Fruit fly (Drosophila melanogaster) whole organism, embryonic: Measurements from ENCODE around the gene Gr5a.
A peak's percentile ranks its signal among the peaks of the same experiment; 100 is the strongest.

ENCODE experiments used
- CG10209 ChIP-seq: fragments of 200-800 bp; sonication (Bioruptor generic); optimal IDR thresholded peaks from 3 replicates; lab custom pipeline; 2017; ENCODE audit warnings: missing biosample characterization, mild to moderate bottlenecking, missing genetic modification characterization, missing genetic modification reagents
- CG10274 ChIP-seq: fragments of 200-800 bp; sonication (Bioruptor generic); optimal IDR thresholded peaks from 3 replicates; lab custom pipeline; 2017; ENCODE audit warnings: missing biosample characterization, mild to moderate bottlenecking, missing genetic modification characterization
- CG11695 ChIP-seq: fragments of 200-800 bp; sonication (Bioruptor generic); IDR thresholded peaks from 3 replicates; pipeline ENCODE4 v1.3.6; 2022; ENCODE audit warnings: missing biosample characterization, missing genetic modification characterization
- CG12942 ChIP-seq: fragments of 200-800 bp; sonication (Bioruptor generic); optimal IDR thresholded peaks from 3 replicates; lab custom pipeline; 2016; ENCODE audit warnings: missing biosample characterization, missing genetic modification characterization
- CG14667 ChIP-seq: fragments of 200-800 bp; sonication (Bioruptor generic); IDR thresholded peaks from 2 replicates; pipeline ENCODE4 v1.3.6; 2022; ENCODE audit warnings: missing biosample characterization, missing genetic modification characterization
- CG1529 ChIP-seq: fragments of 200-800 bp; sonication (Bioruptor generic); optimal IDR thresholded peaks from 3 replicates; lab custom pipeline; 2018; ENCODE audit warnings: missing biosample characterization, missing genetic modification characterization
- CG17568 ChIP-seq: fragments of 200-800 bp; sonication (Bioruptor generic); optimal IDR thresholded peaks from 2 replicates; lab custom pipeline; 2018; ENCODE audit warnings: missing biosample characterization, mild to moderate bottlenecking, missing genetic modification characterization, moderate library complexity
- CG17829 ChIP-seq: fragments of 200-800 bp; optimal IDR thresholded peaks from 2 replicates; lab custom pipeline; 2019; ENCODE audit warnings: missing biosample characterization, mild to moderate bottlenecking, missing genetic modification characterization, moderate library complexity
- CG18476 ChIP-seq: fragments of 200-800 bp; sonication (Bioruptor generic); optimal IDR thresholded peaks from 2 replicates; lab custom pipeline; 2016; ENCODE audit warnings: missing biosample characterization, mild to moderate bottlenecking, missing genetic modification characterization
- CG18619 ChIP-seq: fragments of 200-800 bp; sonication (Bioruptor generic); optimal IDR thresholded peaks from 3 replicates; lab custom pipeline; 2017; ENCODE audit warnings: missing biosample characterization, mild to moderate bottlenecking, missing genetic modification characterization
- CG2889 ChIP-seq: fragments of 200-800 bp; sonication (Bioruptor generic); IDR thresholded peaks from 3 replicates; pipeline ENCODE4 v1.3.6; 2022; ENCODE audit warnings: missing biosample characterization, missing genetic modification characterization
- CG32532 ChIP-seq: fragments of 200-800 bp; sonication (Bioruptor generic); IDR thresholded peaks from 2 replicates; pipeline ENCODE4 v1.3.6; 2022; ENCODE audit warnings: missing biosample characterization, missing genetic modification characterization
- CG4707 ChIP-seq: fragments of 200-800 bp; sonication (Bioruptor generic); optimal IDR thresholded peaks from 2 replicates; lab custom pipeline; 2018; ENCODE audit warnings: missing biosample characterization, mild to moderate bottlenecking, missing genetic modification characterization, moderate library complexity
- CG8388 ChIP-seq: fragments of 200-800 bp; sonication (Bioruptor generic); optimal IDR thresholded peaks from 2 replicates; lab custom pipeline; 2019; ENCODE audit warnings: missing biosample characterization, mild to moderate bottlenecking, missing genetic modification characterization, moderate library complexity
- CkIIα-i1 ChIP-seq: fragments of 200-800 bp; sonication (Bioruptor generic); IDR thresholded peaks from 2 replicates; pipeline ENCODE4 v1.3.6; 2022; ENCODE audit warnings: missing biosample characterization, missing genetic modification characterization
- Ets97D ChIP-seq: fragments of 200-800 bp; sonication (Bioruptor generic); optimal IDR thresholded peaks from 3 replicates; lab custom pipeline; 2016; ENCODE audit warnings: missing biosample characterization, missing genetic modification characterization
- Hey ChIP-seq: fragments of 200-800 bp; sonication (Bioruptor generic); optimal IDR thresholded peaks from 3 replicates; lab custom pipeline; 2018; ENCODE audit warnings: missing biosample characterization, mild to moderate bottlenecking, missing genetic modification characterization
- HmgZ ChIP-seq: fragments of 200-800 bp; sonication (Bioruptor generic); optimal IDR thresholded peaks from 2 replicates; lab custom pipeline; 2018; ENCODE audit warnings: missing biosample characterization, mild to moderate bottlenecking, missing genetic modification characterization
- Hmr ChIP-seq: fragments of 200-800 bp; sonication (Bioruptor generic); optimal IDR thresholded peaks from 3 replicates; lab custom pipeline; 2017; ENCODE audit warnings: mild to moderate bottlenecking, missing biosample characterization, missing genetic modification reagents, missing genetic modification characterization
- Hr39 ChIP-seq: fragments of >200 bp; optimal IDR thresholded peaks from 2 replicates; lab custom pipeline; 2017
- Nf-YB ChIP-seq: fragments of 200-800 bp; sonication (Bioruptor generic); optimal IDR thresholded peaks from 3 replicates; lab custom pipeline; 2019; ENCODE audit warnings: missing biosample characterization, mild to moderate bottlenecking, missing genetic modification characterization, moderate library complexity
- Ravus ChIP-seq: fragments of 200-800 bp; sonication (Bioruptor generic); IDR thresholded peaks from 2 replicates; pipeline ENCODE4 v1.3.6; 2022; ENCODE audit warnings: missing biosample characterization, missing genetic modification characterization
- Scr ChIP-seq: fragments of 200-800 bp; sonication (Bioruptor generic); IDR thresholded peaks from 2 replicates; pipeline ENCODE4 v1.3.6; 2022; ENCODE audit warnings: missing biosample characterization, missing genetic modification characterization; ENCODE audit not compliant: partially characterized antibody
- Ssrp ChIP-seq: fragments of 200-800 bp; sonication (Bioruptor generic); optimal IDR thresholded peaks from 2 replicates; lab custom pipeline; 2018; ENCODE audit warnings: missing biosample characterization, mild to moderate bottlenecking, missing genetic modification characterization, moderate library complexity
- az2 ChIP-seq: fragments of 200-800 bp; sonication (Bioruptor generic); optimal IDR thresholded peaks from 3 replicates; lab custom pipeline; 2016; ENCODE audit warnings: missing biosample characterization, missing genetic modification characterization
- br ChIP-seq: fragments of >200 bp; optimal IDR thresholded peaks from 2 replicates; lab custom pipeline; 2017
- chm ChIP-seq: fragments of 200-800 bp; sonication (Bioruptor generic); IDR thresholded peaks from 2 replicates; pipeline ENCODE4 v1.3.6; 2022; ENCODE audit warnings: missing biosample characterization, missing genetic modification characterization
- ci ChIP-seq: fragments of 200-800 bp; sonication (Bioruptor generic); IDR thresholded peaks from 3 replicates; pipeline ENCODE4 v1.3.6; 2022; ENCODE audit warnings: missing biosample characterization, missing genetic modification characterization
- crol ChIP-seq: fragments of 200-800 bp; sonication (Bioruptor generic); IDR thresholded peaks from 2 replicates; pipeline ENCODE4 v1.3.6; 2022; ENCODE audit warnings: missing biosample characterization, missing genetic modification characterization
- ham ChIP-seq: fragments of 200-800 bp; sonication (Bioruptor generic); IDR thresholded peaks from 2 replicates; pipeline ENCODE4 v1.3.6; 2022; ENCODE audit warnings: missing biosample characterization, missing genetic modification characterization
- nmo ChIP-seq: fragments of 200-800 bp; sonication (Bioruptor generic); optimal IDR thresholded peaks from 2 replicates; lab custom pipeline; 2018; ENCODE audit warnings: missing biosample characterization, mild to moderate bottlenecking, missing genetic modification characterization, moderate library complexity
- onecut ChIP-seq: fragments of 200-800 bp; sonication (Bioruptor generic); IDR thresholded peaks from 2 replicates; pipeline ENCODE4 v1.3.6; 2022; ENCODE audit warnings: missing biosample characterization, missing genetic modification characterization
- org-1 ChIP-seq: fragments of 200-800 bp; sonication (Bioruptor generic); optimal IDR thresholded peaks from 2 replicates; lab custom pipeline; 2017; ENCODE audit warnings: missing biosample characterization, missing genetic modification characterization
- pnt ChIP-seq: fragments of 200-800 bp; sonication (Bioruptor generic); optimal IDR thresholded peaks from 3 replicates; lab custom pipeline; 2016; ENCODE audit warnings: missing biosample characterization, missing genetic modification characterization
- sens ChIP-seq: fragments of 200-800 bp; sonication (Bioruptor generic); peaks from one replicate; lab custom pipeline; 2016; ENCODE audit warnings: missing biosample characterization, missing genetic modification characterization
- shn ChIP-seq: fragments of 200-800 bp; sonication (Bioruptor generic); optimal IDR thresholded peaks from 3 replicates; lab custom pipeline; 2016; ENCODE audit warnings: missing biosample characterization, missing genetic modification characterization
- slou ChIP-seq: fragments of 200-800 bp; sonication (Bioruptor generic); optimal IDR thresholded peaks from 3 replicates; lab custom pipeline; 2016; ENCODE audit warnings: missing biosample characterization, missing genetic modification characterization
- sr ChIP-seq: fragments of 200-800 bp; sonication (Bioruptor generic); IDR thresholded peaks from 3 replicates; pipeline ENCODE4 v1.3.6; 2022; ENCODE audit warnings: missing biosample characterization, missing genetic modification characterization
- toy ChIP-seq: fragments of 200-800 bp; sonication (Bioruptor generic); IDR thresholded peaks from 2 replicates; pipeline ENCODE4 v1.3.6; 2022; ENCODE audit warnings: missing biosample characterization, missing genetic modification characterization
- trh ChIP-seq: fragments of 200-800 bp; sonication (Bioruptor generic); optimal IDR thresholded peaks from 2 replicates; lab custom pipeline; 2016; ENCODE audit warnings: missing biosample characterization, missing genetic modification characterization
- tup ChIP-seq: fragments of 200-800 bp; sonication (Bioruptor generic); optimal IDR thresholded peaks from 2 replicates; lab custom pipeline; 2016; ENCODE audit warnings: missing biosample characterization, mild to moderate bottlenecking, missing genetic modification characterization, moderate library complexity
- unc-4 ChIP-seq: fragments of 200-800 bp; sonication (Bioruptor generic); IDR thresholded peaks from 2 replicates; pipeline ENCODE4 v1.3.6; 2022; ENCODE audit warnings: missing biosample characterization, missing genetic modification characterization; ENCODE audit not compliant: partially characterized antibody
- unpg ChIP-seq: fragments of 200-800 bp; sonication (Bioruptor generic); optimal IDR thresholded peaks from 3 replicates; lab custom pipeline; 2018; ENCODE audit warnings: missing biosample characterization, mild to moderate bottlenecking, missing genetic modification characterization, moderate library complexity
- yki ChIP-seq: fragments of >200 bp; optimal IDR thresholded peaks from 3 replicates; lab custom pipeline; 2018
- zfh1 ChIP-seq: fragments of 200-800 bp; sonication (Bioruptor generic); IDR thresholded peaks from 3 replicates; pipeline ENCODE4 v1.3.6; 2022; ENCODE audit warnings: missing biosample characterization, missing genetic modification characterization

The Gr5a gene

DNA sequence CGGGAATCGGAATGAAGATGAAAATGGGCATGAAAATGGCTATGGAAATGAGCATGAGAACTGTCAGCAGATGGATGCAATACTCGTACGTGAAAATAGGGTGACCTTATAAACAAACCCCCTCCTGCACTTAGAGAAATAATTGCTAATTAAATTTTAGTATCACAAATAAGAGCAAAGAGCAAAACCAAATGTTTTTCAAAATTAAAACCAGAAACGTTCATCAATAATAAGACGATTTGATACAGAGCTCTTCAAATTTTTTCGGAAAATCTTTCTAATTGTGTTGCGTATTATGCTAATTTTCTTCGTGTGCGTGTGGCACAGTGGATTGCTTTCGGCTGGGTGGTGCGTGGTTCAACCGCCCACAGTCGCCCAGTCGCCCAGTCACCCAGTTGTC is 34.2 kb upstream of the Gr5a start (continued):
- TF ChIP-seq tup (GFP tag; lab: Kevin White, UChicago) = no peak
- no peak for TF ChIP-seq Nf-YB
- TF ChIP-seq Hr39 (lab: Kevin White, UChicago) = no peak
- TF ChIP-seq CG32532 (GFP tag; lab: Robert Waterston, UW) = no peak
- TF ChIP-seq onecut (GFP tag; lab: Robert Waterston, UW) = no peak
- no peak for TF ChIP-seq br
- TF ChIP-seq CG1529 (GFP tag; lab: Kevin White, UChicago) = no peak
- no peak for TF ChIP-seq CG17568 (GFP tag; lab: Kevin White, UChicago)
- no peak for TF ChIP-seq toy (GFP tag; lab: Robert Waterston, UW)
- TF ChIP-seq az2 (GFP tag; lab: Kevin White, UChicago) = no peak
- TF ChIP-seq pnt (GFP tag; lab: Kevin White, UChicago) = no peak
- no peak for TF ChIP-seq CG11695 (GFP tag; lab: Robert Waterston, UW)
- TF ChIP-seq CG8388 (GFP tag; lab: Kevin White, UChicago) = peak; percentile 16
- no peak for TF ChIP-seq Ssrp (tag; lab: Kevin White, UChicago)
- TF ChIP-seq Ets97D = no peak
- no peak for TF ChIP-seq CG18619 (GFP tag; lab: Kevin White, UChicago)
- TF ChIP-seq unpg = peak; percentile 35
- TF ChIP-seq CG14667 (GFP tag; lab: Robert Waterston, UW) = no peak
- TF ChIP-seq zfh1 (GFP tag; lab: Robert Waterston, UW) = no peak
- TF ChIP-seq CkIIα-i1 (GFP tag; lab: Robert Waterston, UW) = no peak
- no peak for TF ChIP-seq Scr (GFP tag; lab: Robert Waterston, UW)
- TF ChIP-seq yki (lab: Kevin White, UChicago) = no peak
- no peak for TF ChIP-seq chm (GFP tag; lab: Robert Waterston, UW)
- no peak for TF ChIP-seq ham (GFP tag; lab: Robert Waterston, UW)
- no peak for TF ChIP-seq trh (GFP tag; lab: Kevin White, UChicago)
- no peak for TF ChIP-seq shn
- TF ChIP-seq CG12942 = no peak
- TF ChIP-seq CG10274 (GFP tag; lab: Kevin White, UChicago) = no peak
- TF ChIP-seq org-1 = peak; percentile 1
- no peak for TF ChIP-seq Hmr (GFP tag; lab: Kevin White, UChicago)
- TF ChIP-seq sens (GFP tag; lab: Kevin White, UChicago) = peak; percentile 93
- no peak for TF ChIP-seq crol (GFP tag; lab: Robert Waterston, UW)
- TF ChIP-seq Ravus = no peak
- TF ChIP-seq slou (GFP tag; lab: Kevin White, UChicago) = no peak
- no peak for TF ChIP-seq CG18476 (GFP tag; lab: Kevin White, UChicago)
- no peak for TF ChIP-seq unc-4
- TF ChIP-seq Hey = no peak
- TF ChIP-seq CG17829 (tag; lab: Kevin White, UChicago) = no peak
- TF ChIP-seq sr = no peak
- TF ChIP-seq HmgZ (tag; lab: Kevin White, UChicago) = no peak
- no peak for TF ChIP-seq CG4707 (GFP tag; lab: Kevin White, UChicago)
- no peak for TF ChIP-seq CG2889 (GFP tag; lab: Robert Waterston, UW)
- TF ChIP-seq nmo (GFP tag; lab: Kevin White, UChicago) = no peak
- TF ChIP-seq CG10209 = no peak
- peak; percentile 45; the same call in 1 of the 3 replicates for TF ChIP-seq ci (GFP tag; lab: Robert Waterston, UW)
